Fruit fly (Drosophila melanogaster) whole organism, embryonic: ENCODE data around the gene spdo.

Experiments used
- CG10565 ChIP-seq: fragments of 200-800 bp; sonication (Bioruptor generic); optimal IDR thresholded peaks from 3 replicates; lab custom pipeline; 2016; ENCODE audit warnings: missing biosample characterization, mild to moderate bottlenecking, missing genetic modification characterization
- CG12769 ChIP-seq: fragments of 200-800 bp; sonication (Bioruptor generic); optimal IDR thresholded peaks from 2 replicates; lab custom pipeline; 2019; ENCODE audit warnings: missing biosample characterization, mild to moderate bottlenecking, missing genetic modification characterization, moderate library complexity
- CG1603 ChIP-seq: fragments of 200-800 bp; sonication (Bioruptor generic); optimal IDR thresholded peaks from 2 replicates; lab custom pipeline; 2019; ENCODE audit warnings: missing biosample characterization, mild to moderate bottlenecking, missing genetic modification characterization, moderate library complexity
- CG16779 ChIP-seq: fragments of 200-800 bp; sonication (Bioruptor generic); IDR thresholded peaks from 2 replicates; pipeline ENCODE4 v1.3.6; 2022; ENCODE audit warnings: missing biosample characterization, missing genetic modification characterization
- NC2β ChIP-seq: fragments of 200-800 bp; sonication (Bioruptor generic); optimal IDR thresholded peaks from 2 replicates; lab custom pipeline; 2016; ENCODE audit warnings: missing biosample characterization, missing genetic modification characterization
- ab ChIP-seq: fragments of 200-800 bp; sonication (Bioruptor generic); optimal IDR thresholded peaks from 2 replicates; lab custom pipeline; 2016; ENCODE audit warnings: missing biosample characterization, missing genetic modification characterization
- chif ChIP-seq, 2 experiments: fragments of 200-800 bp; sonication (Bioruptor generic); optimal IDR thresholded peaks; 3 replicates each; lab custom pipeline; 2016; ENCODE audit warnings: missing biosample characterization in 2 of 2, missing genetic modification characterization in 2 of 2
- ci ChIP-seq: fragments of 200-800 bp; sonication (Bioruptor generic); IDR thresholded peaks from 3 replicates; pipeline ENCODE4 v1.3.6; 2022; ENCODE audit warnings: missing biosample characterization, missing genetic modification characterization
- rib ChIP-seq: fragments of 200-800 bp; sonication (Bioruptor generic); IDR thresholded peaks from 2 replicates; pipeline ENCODE4 v1.3.6; 2022; ENCODE audit warnings: missing biosample characterization, missing genetic modification characterization
- usp ChIP-seq: fragments of >200 bp; optimal IDR thresholded peaks from 2 replicates; lab custom pipeline; 2017; ENCODE audit warnings: missing biosample characterization, missing genetic modification characterization
- vfl ChIP-seq: fragments of 200-800 bp; sonication (Bioruptor generic); optimal IDR thresholded peaks from 2 replicates; lab custom pipeline; 2016; ENCODE audit warnings: missing biosample characterization, missing genetic modification characterization

DNA sequence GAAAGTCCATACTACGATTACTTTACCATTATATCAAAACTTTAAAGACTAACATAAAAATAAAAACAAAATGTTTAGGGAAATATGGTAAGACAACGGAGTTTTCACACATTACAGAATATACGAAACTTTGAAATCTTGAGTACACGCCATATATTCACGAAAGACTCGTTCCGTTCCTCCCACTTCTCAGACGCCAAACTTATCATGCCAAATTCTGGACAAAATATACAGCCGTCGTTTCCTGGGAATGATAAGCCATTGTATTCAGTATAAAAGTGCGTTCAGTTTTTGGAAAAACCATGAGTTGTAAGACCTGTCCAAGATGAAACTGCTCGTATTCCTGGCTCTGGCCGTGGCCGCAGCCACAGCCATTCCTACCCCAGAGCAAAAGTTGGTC lies 12.2 kb downstream of the spdo start, which contains the start of gene Jon99Fi:
- TF ChIP-seq CG12769, result no peak
- no peak for TF ChIP-seq vfl
- TF ChIP-seq CG16779 (GFP tag; lab: Robert Waterston, UW), result no peak
- no peak for TF ChIP-seq NC2β (GFP tag; lab: Kevin White, UChicago)
- no peak for TF ChIP-seq usp (GFP tag; lab: Kevin White, UChicago)
- no peak for TF ChIP-seq CG10565 (GFP tag; lab: Kevin White, UChicago)
- no peak for TF ChIP-seq CG1603 (tag; lab: Kevin White, UChicago)
- TF ChIP-seq ab, result no peak
- no peak for TF ChIP-seq rib (GFP tag; lab: Robert Waterston, UW)
- no peak for TF ChIP-seq chif (GFP tag; optimal IDR thresholded peaks at IDR 0.05; lab: Kevin White, UChicago)
- no peak for TF ChIP-seq ci (GFP tag; lab: Robert Waterston, UW)
